Worm (Caenorhabditis elegans) whole organism, young adult: Measurements from ENCODE around the gene ergi-3.

ENCODE experiments used
- ZK185.1 ChIP-seq: sonication (generic microtip); optimal IDR thresholded peaks from 2 replicates; lab custom pipeline; 2016; ENCODE audit warnings: mild to moderate bottlenecking, missing genetic modification characterization, missing compliant biosample characterization; ENCODE audit not compliant: poor library complexity, severe bottlenecking
- ama-1 ChIP-seq, 3 experiments: fragments of 150-350 bp in 1 of 3; sonication (generic microtip) in 2 of 3; optimal IDR thresholded peaks; 2 replicates each; lab custom pipeline; 2014 to 2018; ENCODE audit warnings: missing biosample characterization in 2 of 3, missing genetic modification characterization in 2 of 3, missing genetic modification reagents in 2 of 3
- chd-7 ChIP-seq: sonication (generic microtip); optimal IDR thresholded peaks from 2 replicates; lab custom pipeline; 2016; ENCODE audit warnings: mild to moderate bottlenecking, missing genetic modification characterization, moderate library complexity, missing compliant biosample characterization
- egl-44 ChIP-seq: fragments of 200-800 bp; sonication (Bioruptor generic); IDR thresholded peaks from 2 replicates; pipeline ENCODE4 v1.3.6; 2022; ENCODE audit warnings: missing genetic modification reagents, missing genetic modification characterization, missing compliant biosample characterization
- lin-35 ChIP-seq, 3 experiments: fragments of 150-350 bp in 2 of 3; sonication (generic microtip) in 1 of 3; optimal IDR thresholded peaks; 2 replicates each; lab custom pipeline; 2014 to 2018; ENCODE audit warnings: missing biosample characterization in 3 of 3, missing genetic modification characterization in 3 of 3, missing genetic modification reagents in 3 of 3
- lir-1 ChIP-seq: fragments of 200-800 bp; sonication (Bioruptor generic); conservative IDR thresholded peaks from 2 replicates; pipeline ENCODE4 v1.3.6; 2022; ENCODE audit warnings: missing genetic modification reagents, missing genetic modification characterization, missing compliant biosample characterization
- nfya-1 ChIP-seq: sonication (generic microtip); optimal IDR thresholded peaks from 2 replicates; lab custom pipeline; 2017; ENCODE audit warnings: antibody characterized with exemption, missing compliant biosample characterization, missing genetic modification characterization, borderline replicate concordance; ENCODE audit not compliant: insufficient read depth
- repo-1 ChIP-seq: sonication (generic microtip); optimal IDR thresholded peaks from 2 replicates; lab custom pipeline; 2017; ENCODE audit warnings: mild to moderate bottlenecking, missing genetic modification characterization, missing compliant biosample characterization
- ztf-22 ChIP-seq: fragments of 200-800 bp; sonication (Bioruptor generic); optimal IDR thresholded peaks from 2 replicates; lab custom pipeline; 2018; ENCODE audit warnings: mild to moderate bottlenecking, missing genetic modification characterization, moderate library complexity, missing compliant biosample characterization

- TF ChIP-seq lin-35 (GFP tag; optimal IDR thresholded peaks at IDR 0.05; lab: Kevin White, UChicago) = no peak
- no peak for TF ChIP-seq ztf-22 (GFP tag; lab: Kevin White, UChicago)
- TF ChIP-seq egl-44 = no peak
- no peak for TF ChIP-seq ama-1 (optimal IDR thresholded peaks at IDR 0.05; lab: Kevin White, UChicago)
- no peak for TF ChIP-seq ama-1 (GFP tag; optimal IDR thresholded peaks at IDR 0.05; lab: Kevin White, UChicago)
- no peak for TF ChIP-seq lir-1
- no peak for TF ChIP-seq nfya-1 (tag; lab: Kevin White, UChicago)
- no peak for TF ChIP-seq chd-7 (tag; lab: Kevin White, UChicago)
- TF ChIP-seq repo-1 (tag; lab: Kevin White, UChicago) = no peak
- TF ChIP-seq ZK185.1 (tag; lab: Kevin White, UChicago) = no peak
Measured at ce11 chrX:15575460-15575859, 41.1 kb downstream of the ergi-3 start.
